Worm (Caenorhabditis elegans) whole organism, late embryonic: ENCODE measurements around the gene C27A7.9.

ENCODE experiments used
- ahr-1 ChIP-seq: sonication (generic microtip); optimal IDR thresholded peaks from 2 replicates; lab custom pipeline; 2016; ENCODE audit warnings: missing genetic modification characterization, missing compliant biosample characterization
- ama-1 ChIP-seq: fragments of 150-350 bp; optimal IDR thresholded peaks from 2 replicates; lab custom pipeline; 2014
- ceh-14 ChIP-seq: sonication (generic microtip); optimal IDR thresholded peaks from 2 replicates; lab custom pipeline; 2016; ENCODE audit warnings: missing genotype, missing genetic modification characterization, missing compliant biosample characterization
- ceh-19 ChIP-seq: fragments of 200-800 bp; sonication (Bioruptor generic); optimal IDR thresholded peaks from 2 replicates; lab custom pipeline; 2018; ENCODE audit warnings: mild to moderate bottlenecking, missing genetic modification characterization, missing compliant biosample characterization
- ceh-45 ChIP-seq: fragments of 200-800 bp; sonication (Bioruptor generic); IDR thresholded peaks from 2 replicates; pipeline ENCODE4 v1.3.6; 2022; ENCODE audit warnings: missing genetic modification reagents, missing genetic modification characterization, missing compliant biosample characterization
- dmd-4 ChIP-seq: sonication (generic microtip); optimal IDR thresholded peaks from 2 replicates; lab custom pipeline; 2016; ENCODE audit warnings: borderline replicate concordance, missing genetic modification characterization, missing compliant biosample characterization
- dve-1 ChIP-seq: sonication (generic microtip); optimal IDR thresholded peaks from 2 replicates; lab custom pipeline; 2017; ENCODE audit warnings: antibody characterized with exemption, mild to moderate bottlenecking, missing genetic modification characterization, missing compliant biosample characterization
- pros-1 ChIP-seq: fragments of 150-350 bp; optimal IDR thresholded peaks from 2 replicates; lab custom pipeline; 2014; ENCODE audit warnings: missing biosample characterization, missing genetic modification reagents, missing genetic modification characterization
- ttx-3 ChIP-seq: sonication (generic microtip); optimal IDR thresholded peaks from 2 replicates; lab custom pipeline; 2016; ENCODE audit warnings: missing genetic modification reagents, missing genetic modification characterization, missing compliant biosample characterization
- unc-55 ChIP-seq: sonication (generic microtip); optimal IDR thresholded peaks from 2 replicates; lab custom pipeline; 2017; ENCODE audit warnings: missing biosample characterization, missing genetic modification reagents, missing genetic modification characterization

- no peak for TF ChIP-seq pros-1
- no peak for TF ChIP-seq ahr-1 (tag; lab: Kevin White, UChicago)
- no peak for TF ChIP-seq ama-1
- TF ChIP-seq ceh-14 (tag; lab: Kevin White, UChicago): no peak
- no peak for TF ChIP-seq ceh-45 (GFP tag; lab: Robert Waterston, UW)
- TF ChIP-seq dmd-4 (tag; lab: Kevin White, UChicago): no peak
- TF ChIP-seq dve-1 (tag; lab: Kevin White, UChicago): no peak
- TF ChIP-seq ceh-19: no peak
- TF ChIP-seq ttx-3 (tag; lab: Kevin White, UChicago): no peak
- no peak for TF ChIP-seq unc-55 (GFP tag; lab: Kevin White, UChicago)
These were observed 7.8 kb upstream of the C27A7.9 start, which contains the start of gene C27A7.5 for ce11 chrV:12162220-12162619.
